Worm (Caenorhabditis elegans) whole organism, L4/young adult: ENCODE measurements around the gene Y26E6A.3.

Source experiments
- dao-5 ChIP-seq: sonication (generic microtip); optimal IDR thresholded peaks from 2 replicates; lab custom pipeline; 2016; ENCODE audit warnings: missing genotype, missing genetic modification characterization, moderate library complexity, missing compliant biosample characterization
- him-1 ChIP-seq: sonication (generic microtip); optimal IDR thresholded peaks from 2 replicates; lab custom pipeline; 2016; ENCODE audit warnings: missing genotype, missing genetic modification reagents, missing genetic modification characterization, missing compliant biosample characterization

DNA sequence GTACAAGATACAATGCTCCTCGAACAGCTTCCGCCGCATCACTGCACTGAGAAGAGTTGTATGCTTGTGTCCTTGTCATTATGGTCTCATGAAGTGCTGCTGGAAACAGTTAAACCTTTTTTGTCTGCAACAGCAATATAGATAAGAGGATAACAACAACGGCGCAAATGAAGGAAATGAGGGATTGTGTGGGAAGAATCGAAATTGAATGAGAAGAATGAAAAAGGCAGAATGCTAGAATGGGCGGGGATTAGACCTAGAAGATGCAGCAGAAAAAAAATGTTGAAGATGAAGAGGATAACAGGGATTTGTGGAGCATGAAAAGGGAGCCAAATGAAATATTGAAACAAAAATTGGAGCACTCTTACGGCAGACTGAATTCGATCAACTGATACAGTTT is 16.5 kb downstream of the Y26E6A.3 start, which contains the start of gene sra-37:
- TF ChIP-seq him-1 (tag; lab: Kevin White, UChicago) (no peak), dao-5 (tag; lab: Kevin White, UChicago) (no peak)
